Fruit fly (Drosophila melanogaster): ENCODE data around the gene Pfdn2.

Gene Pfdn2

DNA sequence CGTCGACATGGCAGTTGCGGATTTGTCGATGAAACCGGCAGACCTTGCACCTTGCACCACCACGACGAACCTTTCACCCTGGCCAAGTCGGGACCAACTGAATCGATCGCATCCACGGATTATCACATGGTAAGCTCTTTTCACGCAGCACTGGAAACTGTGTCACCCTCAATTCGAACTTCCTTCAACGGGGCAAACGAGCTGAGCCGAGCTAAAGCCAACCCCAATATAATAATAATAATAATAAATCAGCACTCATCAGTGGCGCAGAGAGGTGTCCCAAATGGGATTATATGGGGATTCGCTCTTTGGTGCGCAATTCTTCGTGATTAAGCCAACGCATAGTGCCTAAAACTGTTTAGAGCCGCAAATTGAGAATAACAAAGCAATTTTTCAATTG is 22.9 kb downstream of the Pfdn2 start, which contains the start of gene CG43693:
CG43693 (minus strand) TSS at position 101 of the 400 bp plus-strand sequence.
- TF ChIP-seq CG17806 (tag; optimal IDR thresholded peaks at IDR 0.05) (no peak), CG14655 (GFP tag; optimal IDR thresholded peaks at IDR 0.05) (no peak), CG8159 (tag; optimal IDR thresholded peaks at IDR 0.05) (no peak), gl (tag; optimal IDR thresholded peaks at IDR 0.05) (no peak), Snoo (tag; optimal IDR thresholded peaks at IDR 0.05) (no peak), CG12605 (GFP tag; IDR thresholded peaks at IDR 0.05) (no peak), Pif1A (GFP tag; optimal IDR thresholded peaks at IDR 0.05) (no peak), CG34367 (tag; optimal IDR thresholded peaks at IDR 0.05) (no peak), CG32121 (GFP tag; IDR thresholded peaks at IDR 0.05) (no peak), CG4496 (GFP tag; IDR thresholded peaks at IDR 0.05) (no peak), rn (GFP tag; IDR thresholded peaks at IDR 0.05) (no peak), EcR (GFP tag; optimal IDR thresholded peaks at IDR 0.05) (no peak)

DNA sequence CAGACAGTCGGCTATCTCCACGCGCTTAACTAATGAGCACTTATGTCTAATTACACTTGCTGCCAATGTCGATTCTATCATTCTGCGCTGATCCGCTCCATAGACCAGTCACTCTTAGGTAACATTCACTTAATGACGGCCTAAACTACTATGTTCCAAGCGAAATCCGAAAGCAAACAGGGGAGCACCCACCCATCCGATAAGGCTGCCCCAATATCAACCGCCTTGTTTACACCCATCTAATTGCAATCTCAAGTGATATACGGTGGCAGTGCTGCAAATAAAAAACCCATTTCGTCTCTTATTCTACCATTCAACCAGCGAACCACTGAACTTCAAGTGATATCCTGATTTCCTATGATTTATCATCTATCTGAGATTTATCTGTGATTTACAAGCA is 24.8 kb downstream of the Pfdn2 start:
- TF ChIP-seq CG32121 (GFP tag; IDR thresholded peaks at IDR 0.05) (0 out of 2 replicates have a peak, but pooled peaks have one; percentile 12), CG12605 (GFP tag; IDR thresholded peaks at IDR 0.05) (no peak)

DNA sequence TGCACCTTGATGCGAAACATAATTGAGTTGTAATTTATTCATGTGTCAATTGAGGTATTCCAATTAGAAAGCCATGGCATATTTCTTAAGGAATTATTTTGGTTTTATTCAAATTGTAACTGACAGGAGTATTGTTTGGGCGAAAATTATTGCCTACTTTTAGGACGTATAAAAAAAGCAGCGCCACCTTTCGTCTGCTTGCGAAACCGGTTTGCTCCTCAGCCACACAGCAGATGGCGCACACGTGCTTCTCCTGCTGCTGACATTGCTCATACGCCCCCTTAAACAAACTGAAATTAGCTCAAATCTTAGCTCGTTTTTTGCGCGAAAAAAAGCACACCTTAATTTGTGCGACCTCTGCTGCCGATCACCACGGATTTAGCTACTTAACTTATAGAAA is 26.3 kb downstream of the Pfdn2 start:
- no peak for TF ChIP-seq Pif1B (GFP tag; optimal IDR thresholded peaks at IDR 0.05)
- TF ChIP-seq CG32121 (GFP tag; IDR thresholded peaks at IDR 0.05): 0 out of 2 replicates have a peak, but pooled peaks have one; percentile 36
- peak; percentile 13 for TF ChIP-seq Pif1A (GFP tag; optimal IDR thresholded peaks at IDR 0.05)
- TF ChIP-seq CG10348 (GFP tag; IDR thresholded peaks at IDR 0.05): no peak
- no peak for TF ChIP-seq CG8159 (tag; optimal IDR thresholded peaks at IDR 0.05)
- peak; percentile 29 for TF ChIP-seq CG34367 (tag; optimal IDR thresholded peaks at IDR 0.05)
- TF ChIP-seq D1 (tag; optimal IDR thresholded peaks at IDR 0.05): peak; percentile 65
- peak; percentile 1 for TF ChIP-seq gl (tag; optimal IDR thresholded peaks at IDR 0.05)
- TF ChIP-seq Snoo (tag; optimal IDR thresholded peaks at IDR 0.05): peak; percentile 68
- TF ChIP-seq Ets98B (GFP tag; IDR thresholded peaks at IDR 0.05): peak; percentile 45; the same call in 1 of the 2 replicates
- peak; percentile 79 for TF ChIP-seq CG4496 (GFP tag; IDR thresholded peaks at IDR 0.05)

DNA sequence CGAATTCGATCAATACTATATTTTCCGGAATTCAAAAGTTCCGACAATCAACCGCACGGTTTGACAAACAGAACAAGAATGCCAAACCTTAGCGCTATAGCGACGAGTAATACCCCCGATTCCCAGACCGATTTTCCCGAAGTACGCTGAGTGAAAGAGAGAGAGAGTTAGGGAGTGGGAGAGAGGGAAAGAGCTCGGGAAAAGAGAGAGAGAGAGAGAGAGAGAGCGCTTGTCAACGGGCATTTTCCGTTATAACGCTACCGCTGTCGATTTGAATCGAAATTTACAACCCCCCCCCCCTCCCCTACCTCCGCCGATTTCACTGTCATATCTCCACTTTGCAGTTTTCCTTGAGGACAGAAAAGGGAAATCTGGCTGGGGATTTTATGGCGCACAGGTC is 27.6 kb downstream of the Pfdn2 start:
- TF ChIP-seq Pif1B (GFP tag; optimal IDR thresholded peaks at IDR 0.05): no peak
- TF ChIP-seq CG12605 (GFP tag; IDR thresholded peaks at IDR 0.05): no peak
- TF ChIP-seq CG10348 (GFP tag; IDR thresholded peaks at IDR 0.05): no peak
- no peak for TF ChIP-seq CG13204 (GFP tag; optimal IDR thresholded peaks at IDR 0.05)
- no peak for TF ChIP-seq CG9948 (tag; optimal IDR thresholded peaks at IDR 0.05)
- TF ChIP-seq fd96Ca (GFP tag; IDR thresholded peaks at IDR 0.05): no peak
- no peak for TF ChIP-seq D1 (tag; optimal IDR thresholded peaks at IDR 0.05)

DNA sequence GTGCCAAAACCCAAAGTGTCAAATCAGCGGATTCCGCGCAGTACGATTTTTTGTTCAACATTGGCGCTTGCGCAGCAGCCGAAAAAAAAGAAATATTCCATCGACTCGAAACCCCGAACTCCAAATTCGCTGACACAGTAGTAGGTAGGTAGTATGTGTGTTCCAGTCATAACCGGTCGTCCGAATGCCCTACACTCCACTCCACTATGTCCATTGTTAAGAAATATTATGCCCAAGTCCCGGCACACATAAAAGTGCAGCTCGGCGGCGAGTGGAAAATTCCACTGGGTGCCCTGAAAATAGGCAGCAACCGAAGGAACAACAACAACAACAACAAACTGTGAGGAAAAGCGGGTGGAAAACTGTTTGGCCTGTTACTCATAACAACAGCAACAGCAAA is 29.2 kb downstream of the Pfdn2 start:
- TF ChIP-seq CG4496 (GFP tag; IDR thresholded peaks at IDR 0.05) (no peak), rn (GFP tag; IDR thresholded peaks at IDR 0.05) (no peak), EcR (GFP tag; optimal IDR thresholded peaks at IDR 0.05) (no peak), CG15710 (tag; optimal IDR thresholded peaks at IDR 0.05) (no peak), CG10348 (GFP tag; IDR thresholded peaks at IDR 0.05) (no peak), Pif1A (GFP tag; optimal IDR thresholded peaks at IDR 0.05) (no peak), CG13204 (GFP tag; optimal IDR thresholded peaks at IDR 0.05) (no peak), CG32121 (GFP tag; IDR thresholded peaks at IDR 0.05) (no peak), Snoo (tag; optimal IDR thresholded peaks at IDR 0.05) (no peak), CG12605 (GFP tag; IDR thresholded peaks at IDR 0.05) (no peak), D1 (tag; optimal IDR thresholded peaks at IDR 0.05) (no peak), Ets98B (GFP tag; IDR thresholded peaks at IDR 0.05) (no peak), CG8301 (tag; optimal IDR thresholded peaks at IDR 0.05) (no peak)

DNA sequence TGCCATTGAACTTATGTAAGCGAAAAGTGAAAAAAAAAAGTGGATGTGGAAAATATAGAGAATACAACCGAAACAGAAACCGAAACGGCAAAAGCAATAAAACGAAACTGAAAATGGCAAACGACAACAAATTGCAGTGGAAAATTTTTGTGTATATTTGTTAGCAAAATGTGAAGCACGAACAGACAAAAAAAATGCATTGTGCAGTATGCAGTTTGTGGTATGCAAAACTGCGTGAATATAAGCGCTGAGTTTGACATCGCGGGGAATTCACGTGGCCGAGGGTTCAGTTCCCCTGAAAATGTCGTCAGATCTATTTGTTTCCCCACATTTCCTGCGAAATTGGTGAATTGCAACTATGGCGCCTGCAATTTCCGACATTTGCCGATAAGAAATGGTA is 30.5 kb downstream of the Pfdn2 start:
- TF ChIP-seq Pif1A (GFP tag; optimal IDR thresholded peaks at IDR 0.05): no peak
- TF ChIP-seq CG13204 (GFP tag; optimal IDR thresholded peaks at IDR 0.05): no peak
- no peak for TF ChIP-seq CG8301 (tag; optimal IDR thresholded peaks at IDR 0.05)
- no peak for TF ChIP-seq Ets98B (GFP tag; IDR thresholded peaks at IDR 0.05)
- no peak for TF ChIP-seq CG12605 (GFP tag; IDR thresholded peaks at IDR 0.05)
- TF ChIP-seq Snoo (tag; optimal IDR thresholded peaks at IDR 0.05): no peak
- no peak for TF ChIP-seq CG32121 (GFP tag; IDR thresholded peaks at IDR 0.05)

DNA sequence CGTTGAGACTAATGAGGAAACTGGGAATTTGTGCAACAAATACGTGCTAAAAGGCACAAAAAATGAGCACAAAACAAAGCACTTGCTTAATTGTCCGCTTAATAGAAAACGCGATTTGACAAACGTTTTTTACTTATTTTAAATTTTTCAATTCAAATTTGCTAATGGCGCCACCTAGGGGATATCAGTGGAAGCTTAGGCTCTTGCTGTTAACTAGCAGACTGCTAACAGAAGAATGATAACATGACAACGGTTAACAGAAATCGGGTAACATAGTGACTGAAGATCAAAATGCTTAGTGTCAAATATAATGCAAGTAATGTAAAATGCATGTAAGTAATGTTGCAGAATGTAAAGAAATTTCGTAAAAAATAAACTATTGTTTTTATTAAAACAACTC is 33.0 kb downstream of the Pfdn2 start:
- TF ChIP-seq D1 (tag; optimal IDR thresholded peaks at IDR 0.05) (no peak), CG4496 (GFP tag; IDR thresholded peaks at IDR 0.05) (no peak), Pif1A (GFP tag; optimal IDR thresholded peaks at IDR 0.05) (no peak), CG32121 (GFP tag; IDR thresholded peaks at IDR 0.05) (no peak), CG14655 (GFP tag; optimal IDR thresholded peaks at IDR 0.05) (no peak), gl (tag; optimal IDR thresholded peaks at IDR 0.05) (no peak)

DNA sequence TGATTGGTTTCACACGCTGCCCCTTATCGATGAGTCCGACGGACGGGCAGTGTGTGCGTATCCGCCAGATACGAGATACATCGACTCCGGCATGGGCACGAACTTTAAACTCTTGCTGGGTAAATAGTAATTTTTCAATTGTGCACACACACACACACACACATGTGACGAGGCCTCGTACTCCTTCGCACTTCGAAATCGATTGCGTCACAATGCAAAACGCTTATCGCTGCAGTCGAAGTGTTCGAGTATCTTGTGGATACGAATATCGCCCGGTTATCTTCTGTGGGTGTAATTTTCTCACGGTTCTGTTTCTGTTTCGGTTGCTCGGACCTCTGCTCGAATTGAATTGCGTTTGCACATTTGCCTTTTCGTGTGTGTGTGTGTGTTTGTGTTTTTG is 39.1 kb downstream of the Pfdn2 start:
- no peak for TF ChIP-seq CG8159 (tag; optimal IDR thresholded peaks at IDR 0.05)
- no peak for TF ChIP-seq Pif1A (GFP tag; optimal IDR thresholded peaks at IDR 0.05)
- TF ChIP-seq EcR (GFP tag; optimal IDR thresholded peaks at IDR 0.05): no peak
- no peak for TF ChIP-seq rn (GFP tag; IDR thresholded peaks at IDR 0.05)
